Fruit fly (Drosophila melanogaster) whole organism, wandering third instar larva: ENCODE results near the gene Sox21b.
A peak's percentile ranks its signal among the peaks of the same experiment; 100 is the strongest.

Experiments
- Abd-B ChIP-seq: fragments of >200 bp; optimal IDR thresholded peaks from 2 replicates; lab custom pipeline; 2017; ENCODE audit warnings: missing biosample characterization, missing genetic modification characterization
- CG9705 ChIP-seq: fragments of 200-800 bp; sonication (Bioruptor generic); optimal IDR thresholded peaks from 2 replicates; lab custom pipeline; 2018; ENCODE audit warnings: missing biosample characterization, mild to moderate bottlenecking, missing genetic modification characterization
- CrebA ChIP-seq: fragments of 200-800 bp; sonication (Bioruptor generic); optimal IDR thresholded peaks from 2 replicates; lab custom pipeline; 2016; ENCODE audit warnings: missing biosample characterization, mild to moderate bottlenecking, missing genetic modification characterization, borderline replicate concordance
- HLH106 ChIP-seq: fragments of 200-800 bp; optimal IDR thresholded peaks from 3 replicates; lab custom pipeline; 2019; ENCODE audit warnings: missing biosample characterization, mild to moderate bottlenecking, missing genetic modification characterization, moderate library complexity
- Hnf4 ChIP-seq: fragments of 200-800 bp; sonication (Bioruptor generic); optimal IDR thresholded peaks from 2 replicates; lab custom pipeline; 2016; ENCODE audit warnings: missing biosample characterization, mild to moderate bottlenecking, missing genetic modification characterization
- Hr78 ChIP-seq: fragments of >200 bp; optimal IDR thresholded peaks from 2 replicates; lab custom pipeline; 2017; ENCODE audit warnings: missing biosample characterization, missing genetic modification characterization
- Hr83 ChIP-seq: fragments of 200-300 bp; sonication (Bioruptor generic); optimal IDR thresholded peaks from 2 replicates; lab custom pipeline; 2016; ENCODE audit warnings: missing biosample characterization, mild to moderate bottlenecking, missing genetic modification characterization, moderate library complexity; ENCODE audit not compliant: poor library complexity, severe bottlenecking
- Jra ChIP-seq: sonication (Bioruptor generic); optimal IDR thresholded peaks from 2 replicates; lab custom pipeline; 2016; ENCODE audit warnings: missing biosample characterization, missing genetic modification characterization
- Myc ChIP-seq: fragments of >200 bp; optimal IDR thresholded peaks from 2 replicates; lab custom pipeline; 2017
- N ChIP-seq: fragments of >200 bp; optimal IDR thresholded peaks from 2 replicates; lab custom pipeline; 2018; ENCODE audit warnings: missing biosample characterization, missing external identifiers, missing genetic modification characterization
- OdsH ChIP-seq: fragments of 200-800 bp; sonication (Bioruptor generic); optimal IDR thresholded peaks from 2 replicates; lab custom pipeline; 2016; ENCODE audit warnings: missing biosample characterization, mild to moderate bottlenecking, missing genetic modification characterization
- Rel ChIP-seq, 2 experiments: fragments of 200-800 bp; sonication (Bioruptor generic) in 1 of 2; optimal IDR thresholded peaks; 2 replicates in 1 of 2; 3 replicates in 1 of 2; lab custom pipeline; 2016 to 2019; ENCODE audit warnings: mild to moderate bottlenecking in 2 of 2, missing biosample characterization in 2 of 2, missing genetic modification characterization in 2 of 2, moderate library complexity in 1 of 2
- Vsx2 ChIP-seq: fragments of 200-300, 225-300 bp; sonication (Bioruptor generic); optimal IDR thresholded peaks from 2 replicates; lab custom pipeline; 2018; ENCODE audit warnings: missing biosample characterization, missing genetic modification characterization; ENCODE audit not compliant: partially characterized antibody
- br ChIP-seq: fragments of 200-800 bp; sonication (Bioruptor generic); optimal IDR thresholded peaks from 2 replicates; lab custom pipeline; 2016; ENCODE audit warnings: missing biosample characterization, missing genetic modification characterization
- brk ChIP-seq: fragments of 200-800 bp; sonication (Bioruptor generic); optimal IDR thresholded peaks from 2 replicates; lab custom pipeline; 2016; ENCODE audit warnings: missing biosample characterization, mild to moderate bottlenecking, missing genetic modification characterization
- dl ChIP-seq, 2 experiments: fragments of 175-275, 200-275 bp in 1 of 2; fragments of 200-275 bp in 1 of 2; sonication (Bioruptor generic); optimal IDR thresholded peaks; lab custom pipeline; 2018; ENCODE audit warnings: mild to moderate bottlenecking in 2 of 2, missing biosample characterization in 2 of 2, missing genetic modification characterization in 2 of 2, moderate library complexity in 2 of 2; ENCODE audit not compliant: partially characterized antibody in 2 of 2, insufficient read depth in 1 of 2
- dsf ChIP-seq: sonication (Bioruptor generic); optimal IDR thresholded peaks from 2 replicates; lab custom pipeline; 2016; ENCODE audit warnings: missing biosample characterization, missing genetic modification characterization, borderline replicate concordance
- ey ChIP-seq: fragments of 200-800 bp; sonication (Bioruptor generic); optimal IDR thresholded peaks from 2 replicates; lab custom pipeline; 2016; ENCODE audit warnings: missing biosample characterization, missing genetic modification characterization
- foxo ChIP-seq, 2 experiments: fragments of 200-800 bp; sonication (Bioruptor generic); optimal IDR thresholded peaks; 2 replicates in 1 of 2; 3 replicates in 1 of 2; lab custom pipeline; 2016 to 2017; ENCODE audit warnings: missing biosample characterization in 2 of 2, missing genetic modification characterization in 2 of 2
- fru ChIP-seq: fragments of 200-800 bp; sonication (Bioruptor generic); optimal IDR thresholded peaks from 3 replicates; lab custom pipeline; 2016; ENCODE audit warnings: missing biosample characterization, mild to moderate bottlenecking, missing genetic modification characterization
- jim ChIP-seq: fragments of 175-275, 200-325 bp; sonication (Bioruptor generic); optimal IDR thresholded peaks from 2 replicates; lab custom pipeline; 2016; ENCODE audit warnings: missing biosample characterization, mild to moderate bottlenecking, missing genetic modification characterization
- lola ChIP-seq: fragments of >200 bp; optimal IDR thresholded peaks from 2 replicates; lab custom pipeline; 2017; ENCODE audit warnings: missing biosample characterization, missing genetic modification characterization
- pan ChIP-seq: fragments of >200 bp; optimal IDR thresholded peaks from 2 replicates; lab custom pipeline; 2017
- sage ChIP-seq: fragments of 200-800 bp; sonication (Bioruptor generic); optimal IDR thresholded peaks from 2 replicates; lab custom pipeline; 2016; ENCODE audit warnings: missing biosample characterization, mild to moderate bottlenecking, missing genetic modification characterization
- sv ChIP-seq: fragments of 200-800 bp; sonication (Bioruptor generic); optimal IDR thresholded peaks from 3 replicates; lab custom pipeline; 2016; ENCODE audit warnings: missing biosample characterization, missing genetic modification characterization
- tai ChIP-seq: sonication (Bioruptor generic); optimal IDR thresholded peaks from 2 replicates; lab custom pipeline; 2016; ENCODE audit warnings: missing biosample characterization, missing genetic modification characterization
- usp ChIP-seq: fragments of >200 bp; optimal IDR thresholded peaks from 2 replicates; lab custom pipeline; 2017; ENCODE audit warnings: missing biosample characterization, missing genetic modification characterization
- woc ChIP-seq: sonication (Bioruptor generic); optimal IDR thresholded peaks from 2 replicates; lab custom pipeline; 2016; ENCODE audit warnings: missing biosample characterization, mild to moderate bottlenecking, missing genetic modification characterization

Gene Sox21b

DNA sequence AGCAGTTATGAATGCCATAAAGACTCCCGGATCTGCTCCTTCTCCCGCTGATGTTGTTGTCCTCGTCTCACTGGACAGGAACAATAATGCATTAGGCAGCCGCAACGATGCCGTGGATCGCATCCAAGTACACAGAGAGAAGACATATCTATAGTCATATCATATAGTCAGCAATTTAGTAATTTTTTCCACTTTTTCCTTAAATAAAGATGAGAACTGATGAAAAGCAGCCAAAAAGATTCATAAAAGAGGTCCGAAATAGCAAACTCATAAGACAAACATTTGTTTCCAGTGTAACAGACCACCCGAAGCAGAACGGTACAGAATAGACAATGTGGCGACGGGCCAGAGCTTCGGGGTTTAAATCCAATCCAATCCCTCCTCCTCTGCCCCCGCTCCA is 39.4 kb upstream of the Sox21b start:
- no peak for TF ChIP-seq tai (GFP tag; lab: Kevin White, UChicago)
- TF ChIP-seq jim (GFP tag; lab: Kevin White, UChicago) = no peak
- TF ChIP-seq CrebA (GFP tag; lab: Kevin White, UChicago) = no peak
- TF ChIP-seq sage (GFP tag; lab: Kevin White, UChicago) = no peak
- TF ChIP-seq dsf = no peak
- no peak for TF ChIP-seq woc (GFP tag; lab: Kevin White, UChicago)
- TF ChIP-seq Abd-B (GFP tag; lab: Kevin White, UChicago) = no peak
- TF ChIP-seq Myc (lab: Kevin White, UChicago) = no peak
- TF ChIP-seq CG9705 (GFP tag; lab: Kevin White, UChicago) = no peak
- TF ChIP-seq lola (GFP tag; lab: Kevin White, UChicago) = no peak
- TF ChIP-seq Vsx2 (GFP tag; lab: Kevin White, UChicago) = no peak
- TF ChIP-seq brk (GFP tag; lab: Kevin White, UChicago) = no peak
- no peak for TF ChIP-seq fru
- no peak for TF ChIP-seq OdsH (GFP tag; lab: Kevin White, UChicago)
- no peak for TF ChIP-seq sv (GFP tag; lab: Kevin White, UChicago)
- TF ChIP-seq, all 38 proteins: peak for 0

DNA sequence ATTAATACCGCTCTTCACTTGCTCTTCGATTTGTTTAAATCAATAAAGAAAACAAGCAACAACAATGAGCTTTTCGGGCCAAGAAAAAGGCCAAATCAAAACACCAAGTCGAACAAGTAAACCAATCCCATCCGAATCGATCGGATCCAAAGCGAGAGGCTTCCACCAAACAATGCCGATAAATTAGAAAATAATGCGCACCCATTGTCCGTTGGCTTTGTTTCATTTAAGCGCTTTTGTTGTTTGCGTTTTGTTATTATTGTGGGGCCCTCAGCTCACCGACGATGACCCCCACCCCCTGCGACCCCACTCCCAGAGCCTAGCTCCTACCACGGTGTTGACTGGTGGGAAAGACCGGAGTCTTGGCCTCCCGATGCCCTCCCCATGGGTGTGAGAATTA is 36.8 kb upstream of the Sox21b start:
- TF ChIP-seq Hnf4 (GFP tag; lab: Kevin White, UChicago) = no peak
- no peak for TF ChIP-seq usp
- TF ChIP-seq CrebA (GFP tag; lab: Kevin White, UChicago) = no peak
- TF ChIP-seq dsf = no peak
- TF ChIP-seq Vsx2 (GFP tag; lab: Kevin White, UChicago) = no peak
- TF ChIP-seq Myc (lab: Kevin White, UChicago) = no peak
- no peak for TF ChIP-seq Hr83 (GFP tag; lab: Kevin White, UChicago)
- no peak for TF ChIP-seq lola (GFP tag; lab: Kevin White, UChicago)
- TF ChIP-seq woc (GFP tag; lab: Kevin White, UChicago) = no peak

DNA sequence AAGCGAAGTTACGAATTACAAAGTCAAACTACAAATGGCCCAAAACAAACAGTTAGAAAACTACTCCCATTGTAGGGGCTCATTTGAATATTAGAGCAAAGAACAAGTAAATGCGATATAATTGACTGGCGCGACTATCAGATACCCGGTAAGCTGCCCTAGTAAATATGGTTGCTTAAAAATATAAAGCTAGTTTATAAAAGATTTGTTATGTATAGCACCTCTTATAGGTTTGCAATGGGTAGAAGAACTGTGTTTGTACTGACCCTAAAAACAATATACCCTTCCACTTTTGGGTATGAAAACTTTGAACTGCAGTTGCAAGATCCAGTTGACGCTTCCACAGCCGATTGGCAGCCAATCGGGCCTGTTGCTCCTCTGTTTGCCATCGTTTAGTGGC is 35.1 kb upstream of the Sox21b start:
- TF ChIP-seq pan = no peak
- no peak for TF ChIP-seq ey (GFP tag; lab: Kevin White, UChicago)
- no peak for TF ChIP-seq br
- no peak for TF ChIP-seq Jra (GFP tag; lab: Kevin White, UChicago)
- TF ChIP-seq woc (GFP tag; lab: Kevin White, UChicago) = no peak
- no peak for TF ChIP-seq N (GFP tag; lab: Kevin White, UChicago)

DNA sequence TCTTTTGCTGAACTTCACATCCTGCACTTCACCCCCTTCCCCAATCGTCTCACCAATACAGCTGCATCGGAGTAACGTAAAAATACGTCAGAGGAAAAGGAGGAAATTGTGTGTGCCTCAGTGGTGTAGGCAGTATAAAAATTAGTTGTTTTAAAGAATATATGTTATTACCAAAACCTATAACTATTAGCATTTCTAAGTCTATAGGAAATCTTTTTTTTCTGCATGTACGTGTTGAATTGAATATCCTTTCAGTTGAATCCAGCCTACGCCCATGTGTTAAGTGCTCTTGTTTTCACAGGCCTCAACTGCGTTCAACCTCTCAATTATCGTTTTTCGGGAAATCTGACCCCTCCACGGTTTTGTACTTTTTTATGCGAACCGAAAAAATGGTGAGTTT is 30.8 kb upstream of the Sox21b start:
- TF ChIP-seq dsf = no peak
- TF ChIP-seq woc (GFP tag; lab: Kevin White, UChicago) = no peak
- no peak for TF ChIP-seq Abd-B (GFP tag; lab: Kevin White, UChicago)
- TF ChIP-seq Hnf4 (GFP tag; lab: Kevin White, UChicago) = no peak
- no peak for TF ChIP-seq br
- no peak for TF ChIP-seq Hr78 (GFP tag; lab: Kevin White, UChicago)
- no peak for TF ChIP-seq foxo (GFP tag; optimal IDR thresholded peaks at IDR 0.05; lab: Kevin White, UChicago)
- no peak for TF ChIP-seq HLH106 (tag; lab: Kevin White, UChicago)
- no peak for TF ChIP-seq Rel (GFP tag; optimal IDR thresholded peaks at IDR 0.05; lab: Kevin White, UChicago)
- no peak for TF ChIP-seq Rel (tag; optimal IDR thresholded peaks at IDR 0.05; lab: Kevin White, UChicago)
- no peak for TF ChIP-seq Myc (lab: Kevin White, UChicago)
- TF ChIP-seq, all 38 proteins: peak for 0

DNA sequence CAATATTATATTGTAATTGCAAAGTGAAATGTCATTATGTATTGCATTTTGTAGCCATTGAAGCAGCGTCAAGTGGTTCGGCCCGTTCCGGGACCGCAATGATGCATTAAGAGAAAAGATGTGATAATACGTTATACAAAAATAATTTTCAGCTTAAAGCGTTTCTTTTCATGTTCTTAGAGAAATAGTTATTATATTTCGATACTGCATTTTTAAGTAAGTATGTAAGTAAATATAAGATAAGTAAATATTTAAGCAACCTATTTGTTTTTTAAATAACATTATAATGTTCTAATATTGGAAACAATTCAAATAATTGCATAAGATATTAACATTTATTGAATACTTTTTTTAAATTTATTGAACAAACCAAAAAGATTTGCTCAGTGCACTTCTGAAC is 29.3 kb upstream of the Sox21b start:
- TF ChIP-seq foxo (GFP tag; optimal IDR thresholded peaks at IDR 0.05; lab: Kevin White, UChicago) (peak in 1 of 2 experiments; percentile 27), HLH106 (tag; lab: Kevin White, UChicago) (no peak)

DNA sequence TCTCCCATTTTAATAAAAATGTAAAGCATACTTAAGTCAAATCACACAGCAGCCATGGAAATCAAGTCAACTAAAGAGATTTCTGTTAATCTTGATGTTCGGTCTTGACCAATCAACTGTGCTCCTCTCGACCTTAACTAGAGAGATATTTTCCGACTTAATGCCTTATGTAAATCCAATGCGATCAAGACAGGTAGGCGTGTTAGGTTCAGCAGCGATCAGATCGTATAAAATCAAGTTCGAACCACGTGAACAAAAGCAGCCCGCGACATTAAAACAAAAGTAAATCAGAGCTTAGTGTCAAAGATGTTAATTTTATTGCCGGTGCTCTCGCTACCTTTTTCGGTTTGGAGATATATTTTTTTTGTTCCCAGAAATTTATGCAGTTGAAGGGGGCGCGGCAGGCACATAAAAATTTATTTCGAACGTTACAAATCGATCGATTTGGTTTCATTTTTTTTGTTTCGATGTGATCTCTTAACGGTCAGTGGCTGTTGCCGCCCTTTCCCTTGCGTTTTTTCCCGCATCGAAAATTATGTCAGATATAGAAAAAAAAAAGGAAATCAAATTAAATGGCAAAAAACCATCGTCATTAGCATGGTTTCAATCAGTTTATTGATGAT is 26.9 kb upstream of the Sox21b start:
- TF ChIP-seq dl (GFP tag; optimal IDR thresholded peaks at IDR 0.05; lab: Kevin White, UChicago; ENCODE audit: insufficient read depth in 1 of 2, partially characterized antibody in 2 of 2) (no peak), ey (GFP tag; lab: Kevin White, UChicago) (no peak)
